Worm (Caenorhabditis elegans) whole organism, young adult: ENCODE results near the gene lgc-21.

Source experiments
- C17E4.6 ChIP-seq: fragments of 200-800 bp; sonication (Bioruptor generic); IDR thresholded peaks from 2 replicates; pipeline ENCODE4 v1.3.6; 2022; ENCODE audit warnings: missing genetic modification reagents, missing genetic modification characterization, missing compliant biosample characterization
- D2030.7 ChIP-seq: fragments of 200-800 bp; sonication (Bioruptor generic); IDR thresholded peaks from 2 replicates; pipeline ENCODE4 v1.3.6; 2022; ENCODE audit warnings: missing genetic modification reagents, missing genetic modification characterization, missing compliant biosample characterization
- F10E7.11 ChIP-seq: sonication (generic microtip); optimal IDR thresholded peaks from 2 replicates; lab custom pipeline; 2017; ENCODE audit warnings: mild to moderate bottlenecking, missing genetic modification characterization, moderate library complexity, missing compliant biosample characterization
- K11D2.4 ChIP-seq: fragments of 200-800 bp; sonication (Bioruptor generic); IDR thresholded peaks from 2 replicates; pipeline ENCODE4 v1.3.6; 2022; ENCODE audit warnings: missing genetic modification reagents, missing genetic modification characterization, missing compliant biosample characterization
- K12H6.12 ChIP-seq: fragments of 200-800 bp; sonication (Bioruptor generic); optimal IDR thresholded peaks from 2 replicates; lab custom pipeline; 2018; ENCODE audit warnings: mild to moderate bottlenecking, missing genetic modification characterization, missing compliant biosample characterization
- T26A5.8 ChIP-seq: sonication (generic microtip); optimal IDR thresholded peaks from 2 replicates; lab custom pipeline; 2016; ENCODE audit warnings: missing genetic modification characterization, missing compliant biosample characterization
- Y53G8AR.9 ChIP-seq: fragments of 200-800 bp; sonication (Bioruptor generic); conservative IDR thresholded peaks from 2 replicates; pipeline ENCODE4 v1.3.6; 2022; ENCODE audit warnings: missing genetic modification reagents, missing genetic modification characterization, missing compliant biosample characterization
- Y67H2A.10 ChIP-seq: fragments of 200-800 bp; sonication (Bioruptor generic); conservative IDR thresholded peaks from 2 replicates; pipeline ENCODE4 v1.3.6; 2022; ENCODE audit warnings: missing genetic modification reagents, missing genetic modification characterization, missing compliant biosample characterization
- Y79H2A.3 ChIP-seq: fragments of 200-800 bp; sonication (Bioruptor generic); conservative IDR thresholded peaks from 2 replicates; pipeline ENCODE4 v1.3.6; 2022; ENCODE audit warnings: missing genetic modification reagents, missing genetic modification characterization, missing compliant biosample characterization
- Y95B8A.8 ChIP-seq: fragments of 200-800 bp; sonication (Bioruptor generic); IDR thresholded peaks from 2 replicates; pipeline ENCODE4 v1.3.6; 2022; ENCODE audit warnings: missing genetic modification reagents, missing genetic modification characterization, missing compliant biosample characterization
- attf-5 ChIP-seq: fragments of 200-800 bp; sonication (Bioruptor generic); optimal IDR thresholded peaks from 2 replicates; lab custom pipeline; 2018; ENCODE audit warnings: mild to moderate bottlenecking, missing genetic modification characterization, missing compliant biosample characterization
- cebp-2 ChIP-seq: fragments of 200-800 bp; sonication (Bioruptor generic); IDR thresholded peaks from 2 replicates; pipeline ENCODE4 v1.3.6; 2022; ENCODE audit warnings: missing genetic modification characterization, missing compliant biosample characterization
- ceh-100 ChIP-seq: fragments of 200-800 bp; sonication (Bioruptor generic); IDR thresholded peaks from 2 replicates; pipeline ENCODE4 v1.3.6; 2022; ENCODE audit warnings: missing genetic modification reagents, missing genetic modification characterization, missing compliant biosample characterization
- chd-7 ChIP-seq: sonication (generic microtip); optimal IDR thresholded peaks from 2 replicates; lab custom pipeline; 2016; ENCODE audit warnings: mild to moderate bottlenecking, missing genetic modification characterization, moderate library complexity, missing compliant biosample characterization
- die-1 ChIP-seq: sonication (generic microtip); optimal IDR thresholded peaks from 2 replicates; lab custom pipeline; 2016; ENCODE audit warnings: missing genotype, mild to moderate bottlenecking, missing genetic modification characterization, missing compliant biosample characterization
- dox-1 ChIP-seq: fragments of 200-800 bp; sonication (Bioruptor generic); IDR thresholded peaks from 2 replicates; pipeline ENCODE4 v1.3.6; 2022; ENCODE audit warnings: missing genetic modification reagents, missing genetic modification characterization, missing compliant biosample characterization
- egl-18 ChIP-seq: fragments of 200-800 bp; sonication (Bioruptor generic); IDR thresholded peaks from 2 replicates; pipeline ENCODE4 v1.3.6; 2022; ENCODE audit warnings: missing genetic modification reagents, missing genetic modification characterization, missing compliant biosample characterization
- gei-17 ChIP-seq: fragments of 200-800 bp; sonication (Bioruptor generic); optimal IDR thresholded peaks from 2 replicates; lab custom pipeline; 2018; ENCODE audit warnings: mild to moderate bottlenecking, missing genetic modification characterization, missing compliant biosample characterization
- hlh-12 ChIP-seq: sonication (generic microtip); optimal IDR thresholded peaks from 2 replicates; lab custom pipeline; 2016; ENCODE audit warnings: missing genetic modification characterization, missing compliant biosample characterization
- hlh-26 ChIP-seq: fragments of 200-800 bp; sonication (Bioruptor generic); conservative IDR thresholded peaks from 2 replicates; pipeline ENCODE4 v1.3.6; 2022; ENCODE audit warnings: missing genetic modification reagents, missing genetic modification characterization, missing compliant biosample characterization
- hmg-20 ChIP-seq: fragments of 200-800 bp; sonication (Bioruptor generic); IDR thresholded peaks from 2 replicates; pipeline ENCODE4 v1.3.6; 2022; ENCODE audit warnings: missing genetic modification reagents, missing genetic modification characterization, missing compliant biosample characterization
- let-526 ChIP-seq: fragments of 200-800 bp; sonication (Bioruptor generic); IDR thresholded peaks from 2 replicates; pipeline ENCODE4 v1.3.6; 2022; ENCODE audit warnings: missing genetic modification reagents, missing genetic modification characterization, missing compliant biosample characterization
- lin-26 ChIP-seq: fragments of 200-800 bp; sonication (Bioruptor generic); IDR thresholded peaks from 2 replicates; pipeline ENCODE4 v1.3.6; 2022; ENCODE audit warnings: missing genetic modification reagents, missing genetic modification characterization, missing compliant biosample characterization
- lin-54 ChIP-seq: fragments of 200-800 bp; sonication (Bioruptor generic); optimal IDR thresholded peaks from 2 replicates; lab custom pipeline; 2018; ENCODE audit warnings: mild to moderate bottlenecking, missing genetic modification characterization, missing compliant biosample characterization
- madf-10 ChIP-seq: sonication (generic microtip); optimal IDR thresholded peaks from 2 replicates; lab custom pipeline; 2016; ENCODE audit warnings: mild to moderate bottlenecking, missing genetic modification characterization, missing compliant biosample characterization
- madf-3 ChIP-seq: fragments of 200-800 bp; sonication (Bioruptor generic); IDR thresholded peaks from 2 replicates; pipeline ENCODE4 v1.3.6; 2022; ENCODE audit warnings: missing genetic modification reagents, missing genetic modification characterization, missing compliant biosample characterization
- madf-8 ChIP-seq: fragments of 200-800 bp; sonication (Bioruptor generic); conservative IDR thresholded peaks from 2 replicates; pipeline ENCODE4 v1.3.6; 2022; ENCODE audit warnings: missing genetic modification reagents, missing genetic modification characterization, missing compliant biosample characterization
- nfya-2 ChIP-seq: fragments of 200-800 bp; sonication (Bioruptor generic); IDR thresholded peaks from 2 replicates; pipeline ENCODE4 v1.3.6; 2022; ENCODE audit warnings: missing genetic modification reagents, missing genetic modification characterization, missing compliant biosample characterization
- nfyb-1 ChIP-seq: fragments of 200-800 bp; sonication (Bioruptor generic); IDR thresholded peaks from 2 replicates; pipeline ENCODE4 v1.3.6; 2022; ENCODE audit warnings: missing genetic modification reagents, missing genetic modification characterization, missing compliant biosample characterization
- nhr-120 ChIP-seq: fragments of 200-800 bp; sonication (Bioruptor generic); IDR thresholded peaks from 2 replicates; pipeline ENCODE4 v1.3.6; 2022; ENCODE audit warnings: missing genetic modification characterization, missing compliant biosample characterization
- nhr-179 ChIP-seq: sonication (generic microtip); optimal IDR thresholded peaks from 2 replicates; lab custom pipeline; 2016; ENCODE audit warnings: mild to moderate bottlenecking, missing genetic modification characterization, missing compliant biosample characterization
- nhr-27 ChIP-seq: fragments of 200-800 bp; sonication (Bioruptor generic); optimal IDR thresholded peaks from 2 replicates; lab custom pipeline; 2018; ENCODE audit warnings: mild to moderate bottlenecking, missing genetic modification characterization, moderate library complexity, missing compliant biosample characterization
- nhr-90 ChIP-seq: sonication (generic microtip); optimal IDR thresholded peaks from 2 replicates; lab custom pipeline; 2016; ENCODE audit warnings: missing genotype, mild to moderate bottlenecking, missing genetic modification characterization, missing compliant biosample characterization
- pbrm-1 ChIP-seq: fragments of 200-800 bp; sonication (Bioruptor generic); IDR thresholded peaks from 2 replicates; pipeline ENCODE4 v1.3.6; 2022; ENCODE audit warnings: missing genetic modification reagents, missing genetic modification characterization, missing compliant biosample characterization
- pha-4 ChIP-seq: fragments of 150-350 bp; sonication (generic microtip); optimal IDR thresholded peaks from 2 replicates; lab custom pipeline; 2014; ENCODE audit warnings: missing biosample characterization, missing genetic modification reagents, missing genetic modification characterization
- rec-8 ChIP-seq, 2 experiments: sonication (generic microtip); optimal IDR thresholded peaks; 2 replicates each; lab custom pipeline; 2016; ENCODE audit warnings: mild to moderate bottlenecking in 2 of 2, missing genetic modification characterization in 2 of 2, missing genetic modification reagents in 2 of 2, missing genotype in 2 of 2, missing biosample characterization in 1 of 2, missing compliant biosample characterization in 1 of 2, moderate library complexity in 1 of 2
- rpc-1 ChIP-seq, 2 experiments: fragments of 150-350 bp in 1 of 2; sonication (generic microtip) in 1 of 2; optimal IDR thresholded peaks; 2 replicates each; lab custom pipeline; 2014 to 2018; ENCODE audit warnings: missing biosample characterization in 1 of 2, missing genetic modification characterization in 1 of 2, missing genetic modification reagents in 1 of 2, missing genotype in 1 of 2
- snpc-1.1 ChIP-seq: sonication (generic microtip); optimal IDR thresholded peaks from 2 replicates; lab custom pipeline; 2017; ENCODE audit warnings: missing genetic modification characterization, mild to moderate bottlenecking, missing compliant biosample characterization, antibody characterized with exemption, moderate library complexity, missing genotype, missing genetic modification reagents; ENCODE audit not compliant: insufficient read depth
- tbx-9 ChIP-seq: sonication (generic microtip); optimal IDR thresholded peaks from 2 replicates; lab custom pipeline; 2016; ENCODE audit warnings: borderline replicate concordance, missing genetic modification characterization, inconsistent platforms, missing compliant biosample characterization
- tlf-1 ChIP-seq: fragments of 200-800 bp; sonication (Bioruptor generic); optimal IDR thresholded peaks from 2 replicates; lab custom pipeline; 2018; ENCODE audit warnings: mild to moderate bottlenecking, missing genetic modification characterization, missing compliant biosample characterization
- xnd-1 ChIP-seq: sonication (generic microtip); optimal IDR thresholded peaks from 2 replicates; lab custom pipeline; 2016; ENCODE audit warnings: missing genotype, missing genetic modification reagents, missing genetic modification characterization, missing compliant biosample characterization
- zim-3 ChIP-seq: sonication (generic microtip); optimal IDR thresholded peaks from 2 replicates; lab custom pipeline; 2017; ENCODE audit warnings: mild to moderate bottlenecking, missing genetic modification characterization, moderate library complexity, missing compliant biosample characterization
- ztf-25 ChIP-seq: fragments of 200-800 bp; sonication (Bioruptor generic); IDR thresholded peaks from 2 replicates; pipeline ENCODE4 v1.3.6; 2022; ENCODE audit warnings: missing genetic modification reagents, missing genetic modification characterization, missing compliant biosample characterization
- ztf-3 ChIP-seq: fragments of 200-800 bp; sonication (Bioruptor generic); optimal IDR thresholded peaks from 2 replicates; lab custom pipeline; 2018; ENCODE audit warnings: mild to moderate bottlenecking, missing genetic modification characterization, missing compliant biosample characterization
- ztf-6 ChIP-seq: fragments of 200-800 bp; sonication (Bioruptor generic); IDR thresholded peaks from 2 replicates; pipeline ENCODE4 v1.3.6; 2022; ENCODE audit warnings: missing genetic modification reagents, missing genetic modification characterization, missing compliant biosample characterization

Gene lgc-21

ce11 chrX:14115480-14116161, 47.8 kb upstream of the lgc-21 start, which contains the start of gene F28H6.7 (continued):
- TF ChIP-seq Y53G8AR.9 (GFP tag; lab: Robert Waterston, UW): no peak
- TF ChIP-seq T26A5.8 (tag; lab: Kevin White, UChicago): no peak
- TF ChIP-seq attf-5 (GFP tag; lab: Kevin White, UChicago): no peak
- no peak; the same call in none of the 2 replicates for TF ChIP-seq D2030.7 (GFP tag; lab: Robert Waterston, UW)
- TF ChIP-seq xnd-1 (tag; lab: Kevin White, UChicago): no peak
- peak; percentile 68; the same call in 1 of the 2 replicates for TF ChIP-seq madf-3 (GFP tag; lab: Robert Waterston, UW)
- TF ChIP-seq snpc-1.1 (tag; lab: Kevin White, UChicago): peak; percentile 39
- TF ChIP-seq nfyb-1 (GFP tag; lab: Robert Waterston, UW): peak; percentile 74; the same call in 1 of the 2 replicates
- no peak for TF ChIP-seq ceh-100
- peak; percentile 66 for TF ChIP-seq nhr-90 (tag; lab: Kevin White, UChicago)
- peak; percentile 50 for TF ChIP-seq madf-10 (tag; lab: Kevin White, UChicago)
- no peak for TF ChIP-seq F10E7.11
- no peak for TF ChIP-seq pha-4 (tag; lab: Kevin White, UChicago)
- no peak for TF ChIP-seq cebp-2 (GFP tag; lab: Robert Waterston, UW)
- TF ChIP-seq C17E4.6 (GFP tag; lab: Robert Waterston, UW): no peak
- no peak for TF ChIP-seq K11D2.4
- no peak for TF ChIP-seq gei-17 (GFP tag; lab: Kevin White, UChicago)
- TF ChIP-seq ztf-3 (GFP tag; lab: Kevin White, UChicago): no peak
- no peak for TF ChIP-seq Y95B8A.8 (GFP tag; lab: Robert Waterston, UW)
- no peak for TF ChIP-seq let-526 (GFP tag; lab: Robert Waterston, UW)
- peak; percentile 48 for TF ChIP-seq nhr-27 (tag; lab: Kevin White, UChicago)
- TF ChIP-seq rec-8 (tag; optimal IDR thresholded peaks at IDR 0.05; lab: Kevin White, UChicago): peak; percentile 27 to 54
- peak; percentile 82 for TF ChIP-seq die-1 (tag; lab: Kevin White, UChicago)
- 0 out of 2 replicates have a peak, but pooled peaks have one; percentile 65 for TF ChIP-seq ztf-25 (GFP tag; lab: Robert Waterston, UW)
- no peak for TF ChIP-seq lin-54 (GFP tag; lab: Kevin White, UChicago)
- TF ChIP-seq pbrm-1 (GFP tag; lab: Robert Waterston, UW): peak; percentile 79
- TF ChIP-seq hmg-20 (GFP tag; lab: Robert Waterston, UW): peak; percentile 76; the same call in 1 of the 2 replicates
- no peak for TF ChIP-seq hlh-26 (GFP tag; lab: Robert Waterston, UW)
- no peak for TF ChIP-seq ztf-6 (GFP tag; lab: Robert Waterston, UW)
- TF ChIP-seq chd-7 (tag; lab: Kevin White, UChicago): peak; percentile 65
- TF ChIP-seq lin-26 (GFP tag; lab: Robert Waterston, UW): peak; percentile 93
- TF ChIP-seq Y67H2A.10 (GFP tag; lab: Robert Waterston, UW): no peak
- 0 out of 2 replicates have a peak, but pooled peaks have one; percentile 10 for TF ChIP-seq egl-18 (GFP tag; lab: Robert Waterston, UW)
- peak; percentile 84 for TF ChIP-seq rpc-1 (optimal IDR thresholded peaks at IDR 0.05; lab: Kevin White, UChicago)
- TF ChIP-seq rpc-1 (tag; optimal IDR thresholded peaks at IDR 0.05; lab: Kevin White, UChicago): peak; percentile 85
- no peak for TF ChIP-seq zim-3
- no peak; the same call in 1 of the 2 replicates for TF ChIP-seq dox-1 (GFP tag; lab: Robert Waterston, UW)

- no peak for TF ChIP-seq K12H6.12 (tag; lab: Kevin White, UChicago)
- TF ChIP-seq madf-8: no peak
- no peak for TF ChIP-seq nhr-179
- TF ChIP-seq nfyb-1 (GFP tag; lab: Robert Waterston, UW): no peak
- no peak for TF ChIP-seq nhr-120
- TF ChIP-seq zim-3: no peak
- no peak for TF ChIP-seq nfya-2 (GFP tag; lab: Robert Waterston, UW)
- TF ChIP-seq hlh-12 (tag; lab: Kevin White, UChicago): no peak
- no peak for TF ChIP-seq tlf-1 (GFP tag; lab: Kevin White, UChicago)
- no peak for TF ChIP-seq madf-10 (tag; lab: Kevin White, UChicago)
- TF ChIP-seq Y79H2A.3: no peak
- TF ChIP-seq tbx-9: no peak
- TF ChIP-seq, all 124 proteins: peak for 0
These were observed 45.6 kb upstream of the lgc-21 start, which contains the start of gene nhr-281 for ce11 chrX:14113347-14113746. nhr-281 (minus strand) TSS chrX:14113447.
